Worm (Caenorhabditis elegans) whole organism, midembryonic: ENCODE measurements around the gene fbxc-34.

Experiments used
- T22C8.4 ChIP-seq: fragments of 200-800 bp; sonication (Bioruptor generic); IDR thresholded peaks from 2 replicates; pipeline ENCODE4 v1.3.6; 2022; ENCODE audit warnings: missing genetic modification characterization, missing compliant biosample characterization
- cog-1 ChIP-seq: sonication (generic microtip); optimal IDR thresholded peaks from 2 replicates; lab custom pipeline; 2016; ENCODE audit warnings: missing genetic modification characterization, missing compliant biosample characterization
- flt-1 ChIP-seq: fragments of 200-800 bp; sonication (Bioruptor generic); IDR thresholded peaks from 2 replicates; pipeline ENCODE4 v1.3.6; 2022; ENCODE audit warnings: missing genetic modification characterization, missing compliant biosample characterization
- klf-2 ChIP-seq: fragments of 200-800 bp; sonication (Bioruptor generic); conservative IDR thresholded peaks from 2 replicates; pipeline ENCODE4 v1.3.6; 2022; ENCODE audit warnings: missing genetic modification reagents, missing genetic modification characterization, missing compliant biosample characterization
- med-1 ChIP-seq: sonication (generic microtip); optimal IDR thresholded peaks from 2 replicates; lab custom pipeline; 2017; ENCODE audit warnings: missing genetic modification characterization, mild to moderate bottlenecking, missing compliant biosample characterization, antibody characterized with exemption, missing genetic modification reagents; ENCODE audit not compliant: insufficient read depth
- ref-1 ChIP-seq: fragments of 200-800 bp; sonication (Bioruptor generic); conservative IDR thresholded peaks from 2 replicates; pipeline ENCODE4 v1.3.6; 2022; ENCODE audit warnings: missing genetic modification reagents, missing genetic modification characterization, missing compliant biosample characterization
- tab-1 ChIP-seq: fragments of 200-800 bp; sonication (Bioruptor generic); IDR thresholded peaks from 2 replicates; pipeline ENCODE4 v1.3.6; 2022; ENCODE audit warnings: missing genetic modification characterization, missing compliant biosample characterization
- ztf-29 ChIP-seq: fragments of 200-800 bp; sonication (Bioruptor generic); IDR thresholded peaks from 2 replicates; pipeline ENCODE4 v1.3.6; 2022; ENCODE audit warnings: missing genetic modification reagents, missing genetic modification characterization, missing compliant biosample characterization

- no peak for TF ChIP-seq T22C8.4
- no peak for TF ChIP-seq cog-1 (tag; lab: Kevin White, UChicago)
- TF ChIP-seq klf-2 (GFP tag; lab: Robert Waterston, UW): no peak
- no peak for TF ChIP-seq tab-1
- no peak for TF ChIP-seq flt-1 (GFP tag; lab: Robert Waterston, UW)
- no peak for TF ChIP-seq med-1 (GFP tag; lab: Kevin White, UChicago)
- no peak for TF ChIP-seq ztf-29 (GFP tag; lab: Robert Waterston, UW)
- TF ChIP-seq ref-1: no peak
Measured at ce11 chrII:940779-941178, 9.8 kb downstream of the fbxc-34 start, which contains the start of gene fbxc-36.
